Fruit fly (Drosophila melanogaster) whole organism, adult: ENCODE data around the gene CG10311.

Experiments
- CG11617 ChIP-seq: fragments of 200-800 bp; sonication (Bioruptor generic); optimal IDR thresholded peaks from 2 replicates; lab custom pipeline; 2017; ENCODE audit warnings: mild to moderate bottlenecking, missing biosample characterization, missing genetic modification reagents, missing genetic modification characterization
- CG12768 ChIP-seq: fragments of 200-800 bp; sonication (Bioruptor generic); optimal IDR thresholded peaks from 2 replicates; lab custom pipeline; 2017; ENCODE audit warnings: missing biosample characterization, missing genetic modification characterization, mild to moderate bottlenecking, moderate library complexity, missing genetic modification reagents
- CG1620 ChIP-seq: fragments of 200-800 bp; sonication (Bioruptor generic); optimal IDR thresholded peaks from 2 replicates; lab custom pipeline; 2016; ENCODE audit warnings: missing biosample characterization, missing genetic modification characterization
- CG33017 ChIP-seq: fragments of 200-800 bp; sonication (Bioruptor generic); optimal IDR thresholded peaks from 2 replicates; lab custom pipeline; 2018; ENCODE audit warnings: missing biosample characterization, mild to moderate bottlenecking, missing genetic modification characterization, moderate library complexity
- CG5204 ChIP-seq: fragments of 200-800 bp; sonication (Bioruptor generic); optimal IDR thresholded peaks from 2 replicates; lab custom pipeline; 2016; ENCODE audit warnings: missing biosample characterization, missing genetic modification characterization
- Mnt ChIP-seq: fragments of 200-800 bp; sonication (Bioruptor generic); optimal IDR thresholded peaks from 2 replicates; lab custom pipeline; 2016; ENCODE audit warnings: missing biosample characterization, mild to moderate bottlenecking, missing genetic modification characterization
- bab1 ChIP-seq: fragments of 200-800 bp; sonication (Bioruptor generic); optimal IDR thresholded peaks from 3 replicates; lab custom pipeline; 2019; ENCODE audit warnings: missing biosample characterization, mild to moderate bottlenecking, missing genetic modification characterization, moderate library complexity
- kay ChIP-seq: fragments of 200-800 bp; sonication (Bioruptor generic); peaks from one replicate; lab custom pipeline; 2016; ENCODE audit warnings: missing biosample characterization, missing genetic modification characterization, borderline replicate concordance
- ovo ChIP-seq: fragments of 200-800 bp; sonication (Bioruptor generic); optimal IDR thresholded peaks from 2 replicates; lab custom pipeline; 2016; ENCODE audit warnings: missing biosample characterization, missing genetic modification characterization
- pad ChIP-seq: fragments of 200-800 bp; sonication (Bioruptor generic); optimal IDR thresholded peaks from 3 replicates; lab custom pipeline; 2017; ENCODE audit warnings: missing biosample characterization, missing genetic modification characterization, mild to moderate bottlenecking, moderate library complexity, missing genetic modification reagents
- tj ChIP-seq: fragments of 200-800 bp; sonication (Bioruptor generic); optimal IDR thresholded peaks from 3 replicates; lab custom pipeline; 2017; ENCODE audit warnings: missing biosample characterization, mild to moderate bottlenecking, missing genetic modification characterization, moderate library complexity
- toe ChIP-seq: fragments of 200-800 bp; sonication (Bioruptor generic); optimal IDR thresholded peaks from 2 replicates; lab custom pipeline; 2016; ENCODE audit warnings: missing biosample characterization, missing genetic modification characterization

DNA sequence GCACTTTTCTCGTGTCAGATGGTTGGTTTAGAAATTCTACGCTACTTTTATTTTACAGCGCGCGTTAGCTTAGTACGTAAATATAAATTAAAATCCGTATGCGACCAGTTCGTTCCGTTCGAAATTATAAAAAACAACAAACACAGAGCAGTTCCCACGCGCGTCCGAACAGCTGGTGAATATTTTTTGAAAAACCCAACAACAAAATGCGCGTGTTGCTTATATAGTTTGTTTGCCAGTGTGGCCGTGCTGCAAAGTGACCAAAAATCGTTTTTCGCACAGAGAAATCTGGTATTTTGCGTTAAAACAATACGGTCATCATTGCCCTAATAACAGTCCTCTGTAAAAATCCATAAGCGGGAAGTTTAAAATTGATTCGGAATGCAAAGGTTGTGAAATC is 18.5 kb downstream of the CG10311 start:
- no peak for TF ChIP-seq CG1620 (GFP tag; lab: Kevin White, UChicago)
- TF ChIP-seq toe (GFP tag; lab: Kevin White, UChicago): no peak
- no peak for TF ChIP-seq kay (GFP tag; lab: Kevin White, UChicago)
- TF ChIP-seq CG12768 (GFP tag; lab: Kevin White, UChicago): no peak
- no peak for TF ChIP-seq CG11617 (GFP tag; lab: Kevin White, UChicago)
- peak; percentile 65 for TF ChIP-seq Mnt (GFP tag; lab: Kevin White, UChicago)
- TF ChIP-seq bab1 (GFP tag; lab: Kevin White, UChicago): peak; percentile 60
- no peak for TF ChIP-seq tj (GFP tag; lab: Kevin White, UChicago)
- peak; percentile 3 for TF ChIP-seq CG33017
- no peak for TF ChIP-seq CG5204
- no peak for TF ChIP-seq ovo (GFP tag; lab: Kevin White, UChicago)
- TF ChIP-seq pad (GFP tag; lab: Kevin White, UChicago): peak; percentile 15
